Worm (Caenorhabditis elegans): ENCODE data around the gene plk-1.

- TF ChIP-seq nhr-28 (tag; optimal IDR thresholded peaks at IDR 0.05), result no peak
- TF ChIP-seq pha-4 (tag; optimal IDR thresholded peaks at IDR 0.05), result no peak
Measured at ce11 chrIII:8117155-8117554, 16.0 kb downstream of the plk-1 start.
